Worm (Caenorhabditis elegans) whole organism, L3 larva: ENCODE data around the gene R166.2.

Experiments
- R02D3.7 ChIP-seq: fragments of 150-350 bp; optimal IDR thresholded peaks from 2 replicates; lab custom pipeline; 2014; ENCODE audit warnings: missing biosample characterization, missing genetic modification characterization
- aly-2 ChIP-seq: fragments of 150-350 bp; optimal IDR thresholded peaks from 2 replicates; lab custom pipeline; 2014; ENCODE audit warnings: missing biosample characterization, missing genetic modification characterization
- ama-1 ChIP-seq: fragments of 150-350 bp; optimal IDR thresholded peaks from 2 replicates; lab custom pipeline; 2018
- ceh-16 ChIP-seq: sonication (generic microtip); optimal IDR thresholded peaks from 2 replicates; lab custom pipeline; 2017; ENCODE audit warnings: missing biosample characterization, missing genetic modification characterization
- ceh-28 ChIP-seq: fragments of 150-350 bp; optimal IDR thresholded peaks from 2 replicates; lab custom pipeline; 2014; ENCODE audit warnings: missing biosample characterization, missing genetic modification reagents, missing genetic modification characterization
- egl-27 ChIP-seq: sonication (generic microtip); optimal IDR thresholded peaks from 4 replicates; lab custom pipeline; 2017; ENCODE audit warnings: missing biosample characterization, missing genetic modification reagents, missing genetic modification characterization
- egl-5 ChIP-seq: fragments of 150-350 bp; optimal IDR thresholded peaks from 2 replicates; lab custom pipeline; 2017; ENCODE audit warnings: missing biosample characterization, missing genetic modification reagents, missing genetic modification characterization, inconsistent platforms
- elt-2 ChIP-seq: sonication (generic microtip); optimal IDR thresholded peaks from 2 replicates; lab custom pipeline; 2016; ENCODE audit warnings: missing genetic modification reagents, mild to moderate bottlenecking, missing genetic modification characterization, missing compliant biosample characterization
- elt-3 ChIP-seq, 3 experiments: fragments of 150-350 bp in 1 of 3; sonication (generic microtip) in 2 of 3; optimal IDR thresholded peaks; 2 replicates in 2 of 3; 4 replicates in 1 of 3; lab custom pipeline; 2014 to 2017; ENCODE audit warnings: missing biosample characterization in 3 of 3, missing genetic modification characterization in 3 of 3
- eor-1 ChIP-seq, 2 experiments: fragments of 150-350 bp; optimal IDR thresholded peaks; 2 replicates each; lab custom pipeline; 2014 to 2018; ENCODE audit warnings: missing biosample characterization in 2 of 2, missing genetic modification characterization in 2 of 2
- fkh-10 ChIP-seq: sonication (generic microtip); optimal IDR thresholded peaks from 2 replicates; lab custom pipeline; 2017; ENCODE audit warnings: missing biosample characterization, missing genetic modification reagents, missing genetic modification characterization
- fkh-2 ChIP-seq: fragments of 150-350 bp; optimal IDR thresholded peaks from 2 replicates; lab custom pipeline; 2014; ENCODE audit warnings: missing biosample characterization, missing genetic modification reagents, missing genetic modification characterization
- fos-1 ChIP-seq: fragments of 150-350 bp; optimal IDR thresholded peaks from 2 replicates; lab custom pipeline; 2014; ENCODE audit warnings: missing biosample characterization, missing genetic modification characterization
- hmg-11 ChIP-seq: sonication (generic microtip); optimal IDR thresholded peaks from 2 replicates; lab custom pipeline; 2016; ENCODE audit warnings: missing genetic modification characterization, missing compliant biosample characterization
- jun-1 ChIP-seq: fragments of 150-350 bp; optimal IDR thresholded peaks from 2 replicates; lab custom pipeline; 2014; ENCODE audit warnings: missing biosample characterization, missing genetic modification reagents, missing genetic modification characterization
- lin-15B ChIP-seq: fragments of 150-350 bp; optimal IDR thresholded peaks from 2 replicates; lab custom pipeline; 2014; ENCODE audit warnings: missing biosample characterization, missing genetic modification characterization
- lin-39 ChIP-seq: fragments of 150-350 bp; optimal IDR thresholded peaks from 2 replicates; lab custom pipeline; 2018; ENCODE audit warnings: missing biosample characterization, missing genetic modification reagents, missing genetic modification characterization
- lsy-12 ChIP-seq: sonication (generic microtip); optimal IDR thresholded peaks from 2 replicates; lab custom pipeline; 2016; ENCODE audit warnings: mild to moderate bottlenecking, missing genetic modification characterization, missing compliant biosample characterization
- nfya-1 ChIP-seq: sonication (generic microtip); optimal IDR thresholded peaks from 2 replicates; lab custom pipeline; 2017; ENCODE audit warnings: missing genetic modification characterization, mild to moderate bottlenecking, missing compliant biosample characterization, antibody characterized with exemption, moderate library complexity; ENCODE audit not compliant: insufficient read depth
- nhr-11 ChIP-seq: fragments of 150-350 bp; optimal IDR thresholded peaks from 2 replicates; lab custom pipeline; 2014; ENCODE audit warnings: missing biosample characterization, missing genetic modification characterization
- nhr-23 ChIP-seq: fragments of 150-350 bp; optimal IDR thresholded peaks from 2 replicates; lab custom pipeline; 2014; ENCODE audit warnings: missing biosample characterization, missing genetic modification reagents, missing genetic modification characterization
- nhr-25 ChIP-seq: sonication (generic microtip); optimal IDR thresholded peaks from 2 replicates; lab custom pipeline; 2017; ENCODE audit warnings: missing biosample characterization, missing genetic modification characterization
- nhr-28 ChIP-seq: fragments of 150-350 bp; optimal IDR thresholded peaks from 2 replicates; lab custom pipeline; 2014; ENCODE audit warnings: missing biosample characterization, missing genetic modification characterization
- nhr-43 ChIP-seq: sonication (generic microtip); optimal IDR thresholded peaks from 2 replicates; lab custom pipeline; 2016; ENCODE audit warnings: mild to moderate bottlenecking, missing genetic modification characterization, missing compliant biosample characterization; ENCODE audit not compliant: poor library complexity, severe bottlenecking
- nhr-77 ChIP-seq: fragments of 150-350 bp; optimal IDR thresholded peaks from 2 replicates; lab custom pipeline; 2014; ENCODE audit warnings: missing biosample characterization, missing genetic modification characterization
- pha-4 ChIP-seq: fragments of 150-350 bp; optimal IDR thresholded peaks from 2 replicates; lab custom pipeline; 2014; ENCODE audit warnings: missing biosample characterization, missing genetic modification reagents, missing genetic modification characterization
- pqm-1 ChIP-seq: fragments of 150-350 bp; optimal IDR thresholded peaks from 2 replicates; lab custom pipeline; 2017; ENCODE audit warnings: missing biosample characterization, missing genetic modification characterization, inconsistent platforms
- sea-2 ChIP-seq: fragments of 150-350 bp; sonication (generic microtip); optimal IDR thresholded peaks from 4 replicates; lab custom pipeline; 2014; ENCODE audit warnings: missing biosample characterization, missing genetic modification reagents, missing genetic modification characterization
- snpc-4 ChIP-seq: fragments of 150-350 bp; optimal IDR thresholded peaks from 2 replicates; lab custom pipeline; 2014; ENCODE audit warnings: missing biosample characterization, missing genetic modification characterization
- tbx-2 ChIP-seq: sonication (generic microtip); optimal IDR thresholded peaks from 2 replicates; lab custom pipeline; 2016; ENCODE audit warnings: mild to moderate bottlenecking, missing genetic modification characterization, missing compliant biosample characterization
- unc-39 ChIP-seq: sonication (generic microtip); optimal IDR thresholded peaks from 4 replicates; lab custom pipeline; 2017; ENCODE audit warnings: missing biosample characterization, missing genetic modification characterization
- unc-62 ChIP-seq: fragments of 150-350 bp; sonication (generic microtip); optimal IDR thresholded peaks from 4 replicates; lab custom pipeline; 2014; ENCODE audit warnings: missing biosample characterization, missing genetic modification reagents, missing genetic modification characterization
- ztf-11 ChIP-seq: fragments of 150-350 bp; optimal IDR thresholded peaks from 2 replicates; lab custom pipeline; 2014; ENCODE audit warnings: missing biosample characterization, missing genetic modification characterization
- ztf-4 ChIP-seq: fragments of 150-350 bp; optimal IDR thresholded peaks from 2 replicates; lab custom pipeline; 2014; ENCODE audit warnings: missing biosample characterization, missing genetic modification characterization

R166.2 gene

ce11 chrII:10556550-10557205 is 19.2 kb upstream of the R166.2 start:
- peak; percentile 90 for TF ChIP-seq ama-1 (lab: Kevin White, UChicago)
- TF ChIP-seq fos-1 (tag; lab: Kevin White, UChicago): no peak
- TF ChIP-seq fkh-10 (GFP tag; lab: Kevin White, UChicago): no peak
- no peak for TF ChIP-seq elt-3 (tag; optimal IDR thresholded peaks at IDR 0.05; lab: Kevin White, UChicago)
- peak; percentile 2 for TF ChIP-seq pqm-1 (tag; lab: Kevin White, UChicago)
- peak; percentile 34 for TF ChIP-seq nfya-1 (tag; lab: Kevin White, UChicago)
- peak; percentile 69 for TF ChIP-seq pha-4 (tag; lab: Kevin White, UChicago)

DNA sequence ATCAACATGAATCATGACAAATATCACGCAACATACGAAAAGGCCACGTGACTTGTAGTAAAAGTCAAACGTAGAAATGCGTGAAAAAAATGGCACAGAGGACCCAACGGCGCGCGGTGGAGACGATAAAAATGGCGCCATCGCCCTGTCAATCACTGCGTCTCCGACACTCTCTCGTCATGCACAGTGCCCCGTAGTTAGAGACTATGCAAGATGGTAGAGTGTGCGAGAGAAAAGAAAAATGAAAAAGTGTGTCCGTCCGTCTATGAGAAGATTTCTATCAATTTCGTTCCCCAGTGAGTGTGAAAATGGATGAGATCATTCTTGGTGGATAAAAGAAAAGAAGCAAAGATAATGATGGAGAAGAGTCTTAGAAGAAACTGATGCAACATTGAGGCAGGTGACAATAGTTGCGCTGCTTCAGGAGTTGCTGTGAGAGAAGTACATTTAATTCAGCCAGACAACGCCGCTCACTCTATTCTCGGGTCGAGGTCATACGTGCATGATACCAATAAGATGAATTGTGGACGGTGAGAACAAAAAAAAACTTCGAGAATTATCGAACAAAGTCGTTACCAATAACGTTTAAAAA is 18.1 kb upstream of the R166.2 start:
- no peak for TF ChIP-seq lsy-12 (tag; lab: Kevin White, UChicago)
- no peak for TF ChIP-seq egl-5 (tag; lab: Kevin White, UChicago)
- TF ChIP-seq lin-39: no peak
- TF ChIP-seq aly-2 (tag; lab: Kevin White, UChicago): no peak
- TF ChIP-seq snpc-4 (tag; lab: Kevin White, UChicago): peak; percentile 12
- TF ChIP-seq elt-2 (tag; lab: Kevin White, UChicago): peak; percentile 68
- TF ChIP-seq nhr-43 (tag; lab: Kevin White, UChicago): peak; percentile 38
- peak; percentile 17 for TF ChIP-seq R02D3.7 (tag; lab: Kevin White, UChicago)
- TF ChIP-seq tbx-2 (tag; lab: Kevin White, UChicago): peak; percentile 19
- TF ChIP-seq pha-4 (tag; lab: Kevin White, UChicago): peak; percentile 55
- peak in 1 of 3 experiments; percentile 47 for TF ChIP-seq elt-3 (tag; optimal IDR thresholded peaks at IDR 0.05; lab: Kevin White, UChicago)
- TF ChIP-seq hmg-11 (tag; lab: Kevin White, UChicago): peak; percentile 28
- TF ChIP-seq nhr-11: peak; percentile 47
- TF ChIP-seq unc-62 (GFP tag; lab: Kevin White, UChicago): peak; percentile 71
- peak; percentile 25 for TF ChIP-seq lin-15B (tag; lab: Kevin White, UChicago)
- TF ChIP-seq nhr-25 (tag; lab: Kevin White, UChicago): peak; percentile 79
- TF ChIP-seq ztf-4 (tag; lab: Kevin White, UChicago): peak; percentile 78
- TF ChIP-seq nhr-28 (tag; lab: Kevin White, UChicago): no peak
- peak; percentile 52 for TF ChIP-seq ama-1 (lab: Kevin White, UChicago)
- peak; percentile 34 for TF ChIP-seq fos-1 (tag; lab: Kevin White, UChicago)
- TF ChIP-seq unc-39 (tag; lab: Kevin White, UChicago): no peak
- peak; percentile 31 for TF ChIP-seq nhr-23 (tag; lab: Kevin White, UChicago)
- peak; percentile 23 for TF ChIP-seq nfya-1 (tag; lab: Kevin White, UChicago)
- no peak for TF ChIP-seq ceh-16 (tag; lab: Kevin White, UChicago)

DNA sequence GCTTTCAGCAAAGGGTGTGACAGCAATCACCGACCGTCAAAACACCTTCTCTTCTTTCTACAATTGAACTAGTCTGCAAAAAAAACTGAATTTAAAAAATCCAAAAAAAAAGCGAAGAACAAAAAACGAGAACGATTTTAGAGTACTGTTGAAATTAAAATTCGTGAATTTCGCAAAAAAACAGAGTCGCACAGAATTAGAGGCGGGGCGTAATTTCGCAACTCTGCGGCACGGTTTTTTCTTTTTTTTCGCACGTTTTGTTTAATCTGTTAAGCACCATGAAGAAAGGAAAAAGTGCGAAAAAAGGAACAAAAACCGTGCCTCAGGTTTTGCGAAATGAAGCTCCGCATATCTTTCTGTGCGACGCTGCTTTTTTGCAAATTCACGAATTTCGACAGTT is 17.5 kb upstream of the R166.2 start, which contains the start of gene mnk-1:
TSS of gene mnk-1 (minus strand) at position 73 of the 400 bp plus-strand sequence.
- TF ChIP-seq fkh-2 (no peak), unc-62 (GFP tag; lab: Kevin White, UChicago) (no peak), eor-1 (tag; optimal IDR thresholded peaks at IDR 0.05; lab: Kevin White, UChicago) (no peak), pqm-1 (tag; lab: Kevin White, UChicago) (no peak), elt-3 (tag; optimal IDR thresholded peaks at IDR 0.05; lab: Kevin White, UChicago) (no peak), egl-5 (tag; lab: Kevin White, UChicago) (peak; percentile 22), unc-39 (tag; lab: Kevin White, UChicago) (no peak)
- TF ChIP-seq, all 47 proteins: peak for 1

DNA sequence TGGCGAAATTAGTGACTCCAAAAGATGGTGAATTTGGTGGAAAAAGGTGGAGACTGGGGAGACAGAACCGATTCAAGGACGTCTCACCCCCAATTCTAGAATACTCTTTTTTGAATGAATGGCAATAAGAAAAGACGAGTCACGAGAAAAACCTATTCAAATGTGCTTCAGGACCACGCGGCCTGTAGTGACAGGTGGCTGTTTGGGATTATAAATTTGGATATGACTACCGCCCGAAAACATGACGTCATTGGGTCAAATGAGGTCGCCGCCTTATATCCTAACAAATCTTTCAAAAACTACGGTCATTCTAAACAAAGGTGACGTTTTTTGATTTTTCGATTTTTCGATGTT is 16.6 kb upstream of the R166.2 start:
- TF ChIP-seq unc-62 (GFP tag; lab: Kevin White, UChicago): no peak
- TF ChIP-seq ama-1 (lab: Kevin White, UChicago): peak; percentile 73
- TF ChIP-seq nhr-25 (tag; lab: Kevin White, UChicago): peak; percentile 18

ce11 chrII:10553377-10554045 is 16.0 kb upstream of the R166.2 start:
- TF ChIP-seq fkh-10 (GFP tag; lab: Kevin White, UChicago) (no peak), jun-1 (no peak), snpc-4 (tag; lab: Kevin White, UChicago) (no peak), nhr-77 (no peak), ama-1 (lab: Kevin White, UChicago) (peak; percentile 90), lin-39 (no peak), sea-2 (no peak), egl-27 (tag; lab: Kevin White, UChicago) (no peak), ceh-28 (tag; lab: Kevin White, UChicago) (no peak), elt-2 (tag; lab: Kevin White, UChicago) (no peak), egl-5 (tag; lab: Kevin White, UChicago) (no peak), nfya-1 (tag; lab: Kevin White, UChicago) (peak; percentile 13), nhr-28 (tag; lab: Kevin White, UChicago) (no peak), ztf-11 (tag; lab: Kevin White, UChicago) (no peak), elt-3 (tag; optimal IDR thresholded peaks at IDR 0.05; lab: Kevin White, UChicago) (no peak), pha-4 (tag; lab: Kevin White, UChicago) (no peak), lsy-12 (tag; lab: Kevin White, UChicago) (peak; percentile 54)
- TF ChIP-seq, all 47 proteins: peak for 3
